Fruit fly (Drosophila melanogaster) whole organism, embryonic: ENCODE results near the gene His3.3A.
A peak's percentile ranks its signal among the peaks of the same experiment; 100 is the strongest.

Source experiments
- Abd-B ChIP-seq: fragments of 200-800 bp; sonication (Bioruptor generic); optimal IDR thresholded peaks from 2 replicates; lab custom pipeline; 2018; ENCODE audit warnings: missing biosample characterization, mild to moderate bottlenecking, missing genetic modification characterization, moderate library complexity
- Adf1 ChIP-seq: fragments of 200-800 bp; sonication (Bioruptor generic); IDR thresholded peaks from 2 replicates; pipeline ENCODE4 v1.3.6; 2022; ENCODE audit warnings: missing biosample characterization, missing genetic modification characterization
- CG10209 ChIP-seq: fragments of 200-800 bp; sonication (Bioruptor generic); optimal IDR thresholded peaks from 3 replicates; lab custom pipeline; 2017; ENCODE audit warnings: missing biosample characterization, mild to moderate bottlenecking, missing genetic modification characterization, missing genetic modification reagents
- CG10462 ChIP-seq: fragments of 200-800 bp; sonication (Bioruptor generic); optimal IDR thresholded peaks from 2 replicates; lab custom pipeline; 2016; ENCODE audit warnings: missing biosample characterization, missing genetic modification characterization
- CG10565 ChIP-seq: fragments of 200-800 bp; sonication (Bioruptor generic); optimal IDR thresholded peaks from 3 replicates; lab custom pipeline; 2016; ENCODE audit warnings: missing biosample characterization, mild to moderate bottlenecking, missing genetic modification characterization
- CG10654 ChIP-seq: fragments of 200-800 bp; sonication (Bioruptor generic); optimal IDR thresholded peaks from 2 replicates; lab custom pipeline; 2016; ENCODE audit warnings: missing biosample characterization, missing genetic modification characterization
- CG12104 ChIP-seq: fragments of 200-800 bp; sonication (Bioruptor generic); optimal IDR thresholded peaks from 3 replicates; lab custom pipeline; 2016; ENCODE audit warnings: missing biosample characterization, missing genetic modification characterization
- CG12391 ChIP-seq: fragments of 200-800 bp; sonication (Bioruptor generic); optimal IDR thresholded peaks from 3 replicates; lab custom pipeline; 2018; ENCODE audit warnings: missing biosample characterization, mild to moderate bottlenecking, missing genetic modification characterization, moderate library complexity
- CG13296 ChIP-seq: fragments of 200-800 bp; sonication (Bioruptor generic); optimal IDR thresholded peaks from 3 replicates; lab custom pipeline; 2018; ENCODE audit warnings: missing biosample characterization, mild to moderate bottlenecking, missing genetic modification characterization
- CG1647 ChIP-seq: fragments of 200-800 bp; sonication (Bioruptor generic); optimal IDR thresholded peaks from 3 replicates; lab custom pipeline; 2016; ENCODE audit warnings: missing biosample characterization, missing genetic modification characterization
- CG1792 ChIP-seq: fragments of 200-800 bp; sonication (Bioruptor generic); optimal IDR thresholded peaks from 2 replicates; lab custom pipeline; 2016; ENCODE audit warnings: missing biosample characterization, missing genetic modification characterization
- CG18476 ChIP-seq: fragments of 200-800 bp; sonication (Bioruptor generic); optimal IDR thresholded peaks from 2 replicates; lab custom pipeline; 2016; ENCODE audit warnings: missing biosample characterization, mild to moderate bottlenecking, missing genetic modification characterization
- CG2712 ChIP-seq: fragments of 200-800 bp; optimal IDR thresholded peaks from 3 replicates; lab custom pipeline; 2019; ENCODE audit warnings: missing biosample characterization, mild to moderate bottlenecking, missing genetic modification characterization, moderate library complexity
- CG30020 ChIP-seq: fragments of 200-800 bp; optimal IDR thresholded peaks from 2 replicates; lab custom pipeline; 2019; ENCODE audit warnings: missing biosample characterization, mild to moderate bottlenecking, missing genetic modification characterization, moderate library complexity
- CG31441 ChIP-seq: fragments of 200-800 bp; sonication (Bioruptor generic); IDR thresholded peaks from 2 replicates; pipeline ENCODE4 v1.3.6; 2022; ENCODE audit warnings: missing biosample characterization, missing genetic modification characterization
- CG6254 ChIP-seq: fragments of 200-800 bp; sonication (Bioruptor generic); optimal IDR thresholded peaks from 3 replicates; lab custom pipeline; 2017; ENCODE audit warnings: mild to moderate bottlenecking, missing biosample characterization, missing genetic modification reagents, missing genetic modification characterization
- CG6654 ChIP-seq: fragments of 200-800 bp; sonication (Bioruptor generic); optimal IDR thresholded peaks from 2 replicates; lab custom pipeline; 2017; ENCODE audit warnings: missing biosample characterization, mild to moderate bottlenecking, missing genetic modification characterization
- CG6765 ChIP-seq: fragments of 200-800 bp; sonication (Bioruptor generic); optimal IDR thresholded peaks from 3 replicates; lab custom pipeline; 2017; ENCODE audit warnings: missing biosample characterization, mild to moderate bottlenecking, missing genetic modification characterization
- CG7271 ChIP-seq: fragments of 200-800 bp; sonication (Bioruptor generic); optimal IDR thresholded peaks from 2 replicates; lab custom pipeline; 2018; ENCODE audit warnings: missing biosample characterization, mild to moderate bottlenecking, missing genetic modification characterization, moderate library complexity
- CG8478 ChIP-seq: fragments of >200 bp; optimal IDR thresholded peaks from 2 replicates; lab custom pipeline; 2018
- CG9797 ChIP-seq: fragments of 200-800 bp; sonication (Bioruptor generic); optimal IDR thresholded peaks from 3 replicates; lab custom pipeline; 2018; ENCODE audit warnings: missing biosample characterization, mild to moderate bottlenecking, missing genetic modification characterization
- Drgx ChIP-seq: fragments of 200-800 bp; sonication (Bioruptor generic); IDR thresholded peaks from 2 replicates; pipeline ENCODE4 v1.3.6; 2022; ENCODE audit warnings: missing biosample characterization, missing genetic modification characterization
- Elba2 ChIP-seq: fragments of 200-800 bp; sonication (Bioruptor generic); optimal IDR thresholded peaks from 3 replicates; lab custom pipeline; 2016; ENCODE audit warnings: missing biosample characterization, missing genetic modification characterization
- H2.0 ChIP-seq: fragments of 200-800 bp; sonication (Bioruptor generic); IDR thresholded peaks from 2 replicates; pipeline ENCODE4 v1.3.6; 2022; ENCODE audit warnings: missing biosample characterization, missing genetic modification characterization
- Hey ChIP-seq: fragments of 200-800 bp; sonication (Bioruptor generic); optimal IDR thresholded peaks from 3 replicates; lab custom pipeline; 2018; ENCODE audit warnings: missing biosample characterization, mild to moderate bottlenecking, missing genetic modification characterization
- Hmx ChIP-seq: fragments of 200-800 bp; sonication (Bioruptor generic); optimal IDR thresholded peaks from 2 replicates; lab custom pipeline; 2016; ENCODE audit warnings: missing biosample characterization, missing genetic modification characterization
- Hr39 ChIP-seq: fragments of >200 bp; optimal IDR thresholded peaks from 2 replicates; lab custom pipeline; 2017
- NK7.1 ChIP-seq: fragments of 200-800 bp; sonication (Bioruptor generic); optimal IDR thresholded peaks from 3 replicates; lab custom pipeline; 2016; ENCODE audit warnings: missing biosample characterization, missing genetic modification characterization
- Oaz ChIP-seq: fragments of 200-800 bp; sonication (Bioruptor generic); IDR thresholded peaks from 2 replicates; pipeline ENCODE4 v1.3.6; 2022; ENCODE audit warnings: missing biosample characterization, missing genetic modification characterization
- Oli ChIP-seq: fragments of 200-800 bp; sonication (Bioruptor generic); optimal IDR thresholded peaks from 2 replicates; lab custom pipeline; 2018; ENCODE audit warnings: missing biosample characterization, mild to moderate bottlenecking, missing genetic modification characterization, moderate library complexity
- Side ChIP-seq: fragments of 200-800 bp; sonication (Bioruptor generic); optimal IDR thresholded peaks from 2 replicates; lab custom pipeline; 2016; ENCODE audit warnings: missing biosample characterization, missing genetic modification characterization
- Sox100B ChIP-seq: fragments of 200-800 bp; sonication (Bioruptor generic); optimal IDR thresholded peaks from 3 replicates; lab custom pipeline; 2018; ENCODE audit warnings: missing biosample characterization, mild to moderate bottlenecking, missing genetic modification characterization
- YL-1 ChIP-seq: fragments of 200-800 bp; sonication (Bioruptor generic); optimal IDR thresholded peaks from 3 replicates; lab custom pipeline; 2017; ENCODE audit warnings: missing biosample characterization, mild to moderate bottlenecking, missing genetic modification characterization
- ato ChIP-seq: fragments of 200-800 bp; sonication (Bioruptor generic); IDR thresholded peaks from 2 replicates; pipeline ENCODE4 v1.3.6; 2022; ENCODE audit warnings: missing biosample characterization, missing genetic modification characterization; ENCODE audit not compliant: partially characterized antibody
- bigmax ChIP-seq: fragments of 200-800 bp; sonication (Bioruptor generic); optimal IDR thresholded peaks from 2 replicates; lab custom pipeline; 2018; ENCODE audit warnings: missing biosample characterization, mild to moderate bottlenecking, missing genetic modification characterization
- fd64A ChIP-seq: fragments of 200-800 bp; sonication (Bioruptor generic); optimal IDR thresholded peaks from 3 replicates; lab custom pipeline; 2018; ENCODE audit warnings: missing biosample characterization, mild to moderate bottlenecking, missing genetic modification characterization
- gem ChIP-seq: fragments of 200-800 bp; sonication (Bioruptor generic); optimal IDR thresholded peaks from 2 replicates; lab custom pipeline; 2019; ENCODE audit warnings: missing biosample characterization, mild to moderate bottlenecking, missing genetic modification characterization, moderate library complexity
- hb ChIP-seq: fragments of 200-800 bp; sonication (Bioruptor generic); IDR thresholded peaks from 3 replicates; pipeline ENCODE4 v1.3.6; 2022; ENCODE audit warnings: missing biosample characterization, missing genetic modification characterization; ENCODE audit not compliant: partially characterized antibody
- her ChIP-seq: fragments of 200-800 bp; sonication (Bioruptor generic); optimal IDR thresholded peaks from 2 replicates; lab custom pipeline; 2016; ENCODE audit warnings: missing biosample characterization, missing genetic modification characterization
- nau ChIP-seq: fragments of 200-800 bp; sonication (Bioruptor generic); optimal IDR thresholded peaks from 3 replicates; lab custom pipeline; 2017; ENCODE audit warnings: missing biosample characterization, mild to moderate bottlenecking, missing genetic modification characterization, missing genetic modification reagents
- nerfin-2 ChIP-seq: fragments of 200-800 bp; sonication (Bioruptor generic); IDR thresholded peaks from 2 replicates; pipeline ENCODE4 v1.3.6; 2022; ENCODE audit warnings: missing biosample characterization, missing genetic modification characterization; ENCODE audit not compliant: partially characterized antibody
- org-1 ChIP-seq: fragments of 200-800 bp; sonication (Bioruptor generic); optimal IDR thresholded peaks from 2 replicates; lab custom pipeline; 2017; ENCODE audit warnings: missing biosample characterization, missing genetic modification characterization
- pnt ChIP-seq: fragments of 200-800 bp; sonication (Bioruptor generic); optimal IDR thresholded peaks from 3 replicates; lab custom pipeline; 2016; ENCODE audit warnings: missing biosample characterization, missing genetic modification characterization
- run ChIP-seq: fragments of 200-800 bp; sonication (Bioruptor generic); optimal IDR thresholded peaks from 3 replicates; lab custom pipeline; 2018; ENCODE audit warnings: missing biosample characterization, mild to moderate bottlenecking, missing genetic modification characterization
- tio ChIP-seq: fragments of 200-800 bp; sonication (Bioruptor generic); optimal IDR thresholded peaks from 2 replicates; lab custom pipeline; 2017; ENCODE audit warnings: missing biosample characterization, missing genetic modification characterization, inconsistent platforms
- trh ChIP-seq: fragments of 200-800 bp; sonication (Bioruptor generic); optimal IDR thresholded peaks from 2 replicates; lab custom pipeline; 2016; ENCODE audit warnings: missing biosample characterization, missing genetic modification characterization
- tup ChIP-seq: fragments of 200-800 bp; sonication (Bioruptor generic); optimal IDR thresholded peaks from 2 replicates; lab custom pipeline; 2016; ENCODE audit warnings: missing biosample characterization, mild to moderate bottlenecking, missing genetic modification characterization, moderate library complexity
- tx ChIP-seq: fragments of 200-800 bp; sonication (Bioruptor generic); optimal IDR thresholded peaks from 2 replicates; lab custom pipeline; 2016; ENCODE audit warnings: missing biosample characterization, missing genetic modification characterization
- zen2 ChIP-seq: fragments of 200-800 bp; sonication (Bioruptor generic); IDR thresholded peaks from 3 replicates; pipeline ENCODE4 v1.3.6; 2022; ENCODE audit warnings: missing biosample characterization, missing genetic modification characterization; ENCODE audit not compliant: partially characterized antibody
- zfh2 ChIP-seq: fragments of 200-800 bp; sonication (Bioruptor generic); optimal IDR thresholded peaks from 2 replicates; lab custom pipeline; 2016; ENCODE audit warnings: missing biosample characterization, missing genetic modification characterization

The His3.3A gene

dm6 chr2L:5092992-5093695 lies 38.3 kb downstream of the His3.3A start, which contains the start of gene Pgant5 (continued):
- TF ChIP-seq Hey (tag; lab: Kevin White, UChicago) (no peak), ato (GFP tag; lab: Robert Waterston, UW) (peak; percentile 46), pnt (GFP tag; lab: Kevin White, UChicago) (no peak), Elba2 (GFP tag; lab: Kevin White, UChicago) (peak; percentile 64), CG13296 (GFP tag; lab: Kevin White, UChicago) (peak; percentile 9), CG30020 (tag; lab: Kevin White, UChicago) (no peak), zfh2 (GFP tag; lab: Kevin White, UChicago) (peak; percentile 6), CG6654 (no peak), CG1792 (GFP tag; lab: Kevin White, UChicago) (no peak), tup (GFP tag; lab: Kevin White, UChicago) (no peak), CG18476 (GFP tag; lab: Kevin White, UChicago) (peak; percentile 100), CG1647 (GFP tag; lab: Kevin White, UChicago) (peak; percentile 20), CG10462 (GFP tag; lab: Kevin White, UChicago) (no peak), CG12391 (tag; lab: Kevin White, UChicago) (peak; percentile 47), H2.0 (GFP tag; lab: Robert Waterston, UW) (0 out of 2 replicates have a peak, but pooled peaks have one; percentile 11), CG31441 (GFP tag; lab: Robert Waterston, UW) (no peak), CG2712 (tag; lab: Kevin White, UChicago) (peak; percentile 16), NK7.1 (GFP tag; lab: Kevin White, UChicago) (no peak), Sox100B (GFP tag; lab: Kevin White, UChicago) (no peak), tx (peak; percentile 3), CG6254 (GFP tag; lab: Kevin White, UChicago) (no peak), nau (peak; percentile 38), CG8478 (peak; percentile 98), tio (no peak), Adf1 (GFP tag; lab: Robert Waterston, UW) (no peak; the same call in 1 of the 2 replicates), fd64A (GFP tag; lab: Kevin White, UChicago) (no peak), YL-1 (GFP tag; lab: Kevin White, UChicago) (peak; percentile 48), hb (GFP tag; lab: Robert Waterston, UW) (no peak), her (GFP tag; lab: Kevin White, UChicago) (no peak), Oli (tag; lab: Kevin White, UChicago) (no peak), Side (no peak), Drgx (GFP tag; lab: Robert Waterston, UW) (peak; percentile 28; the same call in 1 of the 2 replicates), CG12104 (no peak), nerfin-2 (GFP tag; lab: Robert Waterston, UW) (no peak), Hr39 (no peak), CG9797 (GFP tag; lab: Kevin White, UChicago) (no peak), Abd-B (GFP tag; lab: Kevin White, UChicago) (no peak), trh (GFP tag; lab: Kevin White, UChicago) (no peak), CG10565 (GFP tag; lab: Kevin White, UChicago) (no peak), run (tag; lab: Kevin White, UChicago) (no peak), CG10654 (GFP tag; lab: Kevin White, UChicago) (no peak), bigmax (GFP tag; lab: Kevin White, UChicago) (no peak), CG7271 (no peak), CG10209 (no peak), CG6765 (GFP tag; lab: Kevin White, UChicago) (peak; percentile 42), gem (no peak), Hmx (GFP tag; lab: Kevin White, UChicago) (no peak), zen2 (peak; percentile 36; the same call in 1 of the 3 replicates), Oaz (GFP tag; lab: Robert Waterston, UW) (no peak), org-1 (GFP tag; lab: Kevin White, UChicago) (no peak)
